Worm (Caenorhabditis elegans): ENCODE measurements around the gene srx-1.

ce11 chrV:8990194-8990649, 13.2 kb upstream of the srx-1 start, which contains the start of gene F59E11.7:
- TF ChIP-seq K12H6.12 (tag; optimal IDR thresholded peaks at IDR 0.05) (no peak), B0336.3 (GFP tag; IDR thresholded peaks at IDR 0.05) (no peak), D2030.7 (GFP tag; IDR thresholded peaks at IDR 0.05) (no peak), ama-1 (optimal IDR thresholded peaks at IDR 0.05) (no peak), ama-1 (GFP tag; optimal IDR thresholded peaks at IDR 0.05) (no peak), ztf-3 (GFP tag; optimal IDR thresholded peaks at IDR 0.05) (no peak), hsf-1 (GFP tag; IDR thresholded peaks at IDR 0.05) (no peak), snpc-3.4 (tag; optimal IDR thresholded peaks at IDR 0.05) (no peak), F33H1.4 (GFP tag; IDR thresholded peaks at IDR 0.05) (no peak), B0019.2 (GFP tag; conservative IDR thresholded peaks at IDR 0.05) (no peak), F22D6.2 (tag; optimal IDR thresholded peaks at IDR 0.05) (no peak), unc-62 (GFP tag; optimal IDR thresholded peaks at IDR 0.05) (no peak), egl-44 (GFP tag; IDR thresholded peaks at IDR 0.05) (no peak), ets-4 (GFP tag; optimal IDR thresholded peaks at IDR 0.05) (no peak), let-526 (GFP tag; IDR thresholded peaks at IDR 0.05) (no peak)

Measured in whole organism, young adult.